Worm (Caenorhabditis elegans): ENCODE data around the gene C44C10.15.

Gene C44C10.15

DNA sequence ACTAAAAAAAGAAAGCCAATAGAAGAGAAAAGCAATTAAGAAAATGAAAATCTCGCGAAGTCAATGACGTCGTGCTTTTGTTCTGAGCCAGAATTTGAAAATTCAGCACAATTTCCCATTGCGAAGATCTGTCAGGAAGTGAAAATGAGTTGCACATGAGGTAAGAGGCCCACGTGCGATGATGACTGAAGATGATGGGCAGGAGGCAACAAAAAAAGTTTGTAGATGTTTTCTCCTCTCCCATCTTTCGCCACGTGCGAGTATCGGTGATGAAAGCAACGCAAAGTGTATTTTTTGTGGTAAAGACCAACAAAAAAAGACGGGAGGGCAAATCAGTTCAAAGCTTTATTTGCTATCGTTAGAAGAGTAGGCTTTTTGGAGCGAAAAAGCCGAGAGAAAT is 38.1 kb downstream of the C44C10.15 start:
- no peak for TF ChIP-seq ama-1 (optimal IDR thresholded peaks at IDR 0.05)
- peak; percentile 23 for TF ChIP-seq C34F6.9 (tag; optimal IDR thresholded peaks at IDR 0.05)
- TF ChIP-seq nhr-129 (tag; optimal IDR thresholded peaks at IDR 0.05): peak; percentile 32

DNA sequence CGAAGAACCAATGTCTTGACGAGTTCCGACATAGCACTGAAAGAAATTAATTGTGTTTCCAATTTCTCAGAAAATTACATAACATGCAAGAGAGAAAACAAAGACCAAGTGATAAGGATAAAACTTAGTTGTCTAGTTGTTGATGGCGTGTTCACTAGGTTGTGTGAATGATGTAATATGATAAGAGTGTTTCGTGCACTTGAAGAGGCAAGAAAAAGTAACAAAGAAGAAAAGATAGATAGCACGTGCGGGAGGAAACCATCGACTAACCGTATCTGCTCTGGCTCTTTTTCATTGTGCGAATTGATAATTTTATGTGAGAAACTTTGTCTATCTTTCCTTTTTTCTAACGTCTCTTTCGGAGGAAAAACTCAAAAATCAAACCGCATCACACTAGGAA is 38.5 kb downstream of the C44C10.15 start, which contains the start of gene sfxn-1.5:
TSS of gene sfxn-1.5 (minus strand) at position 36 of the 400 bp plus-strand sequence.
- TF ChIP-seq mdl-1 (tag; optimal IDR thresholded peaks at IDR 0.05) (peak in 1 of 2 experiments; percentile 77), mbf-1 (tag; optimal IDR thresholded peaks at IDR 0.05) (no peak), sma-9 (GFP tag; optimal IDR thresholded peaks at IDR 0.05) (peak; percentile 94), sma-9 (tag; optimal IDR thresholded peaks at IDR 0.05) (no peak), Y55F3AM.14 (GFP tag; optimal IDR thresholded peaks at IDR 0.05) (no peak), fos-1 (tag; optimal IDR thresholded peaks at IDR 0.05) (peak; percentile 95), ztf-11 (tag; optimal IDR thresholded peaks at IDR 0.05) (no peak), nhr-23 (tag; optimal IDR thresholded peaks at IDR 0.05) (no peak), nhr-237 (tag; optimal IDR thresholded peaks at IDR 0.05) (no peak), egl-27 (tag; optimal IDR thresholded peaks at IDR 0.05) (peak; percentile 1), nhr-129 (tag; optimal IDR thresholded peaks at IDR 0.05) (peak; percentile 95), F13H6.1 (tag; optimal IDR thresholded peaks at IDR 0.05) (peak; percentile 67), lin-13 (GFP tag; optimal IDR thresholded peaks at IDR 0.05) (peak; percentile 21), nhr-6 (tag; optimal IDR thresholded peaks at IDR 0.05) (no peak), ceh-16 (tag; optimal IDR thresholded peaks at IDR 0.05) (no peak), lsy-2 (tag; optimal IDR thresholded peaks at IDR 0.05) (no peak), crh-2 (tag; optimal IDR thresholded peaks at IDR 0.05) (peak; percentile 79), R02D3.7 (tag; optimal IDR thresholded peaks at IDR 0.05) (no peak), gmeb-1 (tag; optimal IDR thresholded peaks at IDR 0.05) (peak; percentile 25), sma-3 (GFP tag; optimal IDR thresholded peaks at IDR 0.05) (peak; percentile 44), lin-11 (tag; optimal IDR thresholded peaks at IDR 0.05) (no peak)

DNA sequence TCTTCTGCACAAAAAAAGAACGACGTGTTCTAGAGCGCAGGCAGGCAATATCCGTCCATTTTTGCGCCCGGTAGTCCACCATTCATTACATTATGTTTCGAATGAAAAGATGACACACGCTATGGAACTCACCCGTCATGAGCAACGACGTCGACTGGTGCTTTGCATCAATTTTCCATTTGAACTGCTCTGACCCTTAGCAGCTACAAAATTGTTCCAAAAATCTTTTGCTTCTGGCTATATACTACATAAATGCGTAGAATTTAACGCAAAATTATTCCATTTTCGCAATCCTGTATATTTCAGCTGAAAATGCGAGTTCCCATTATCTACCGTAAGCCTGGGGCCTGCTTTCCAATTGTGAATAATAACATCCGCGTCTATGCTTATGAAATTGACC is 41.8 kb downstream of the C44C10.15 start, which contains the start of gene T04F8.3:
TSS of gene T04F8.3 (plus strand) at position 301 of the 400 bp plus-strand sequence.
- TF ChIP-seq skn-1 (tag; optimal IDR thresholded peaks at IDR 0.05) (no peak), ztf-4 (tag; optimal IDR thresholded peaks at IDR 0.05) (no peak), nhr-10 (tag; optimal IDR thresholded peaks at IDR 0.05) (no peak), unc-39 (tag; optimal IDR thresholded peaks at IDR 0.05) (no peak), blmp-1 (tag; optimal IDR thresholded peaks at IDR 0.05; ENCODE audit: insufficient read depth) (no peak), mab-5 (tag; optimal IDR thresholded peaks at IDR 0.05) (no peak), F13H6.1 (tag; optimal IDR thresholded peaks at IDR 0.05) (no peak), unc-55 (GFP tag; optimal IDR thresholded peaks at IDR 0.05) (no peak), ztf-1 (GFP tag; conservative IDR thresholded peaks at IDR 0.05) (no peak), ZK546.5 (tag; optimal IDR thresholded peaks at IDR 0.05) (no peak), nhr-129 (tag; optimal IDR thresholded peaks at IDR 0.05) (no peak), nhr-6 (tag; optimal IDR thresholded peaks at IDR 0.05) (no peak), elt-1 (tag; optimal IDR thresholded peaks at IDR 0.05) (no peak), nhr-25 (tag; optimal IDR thresholded peaks at IDR 0.05) (no peak)

DNA sequence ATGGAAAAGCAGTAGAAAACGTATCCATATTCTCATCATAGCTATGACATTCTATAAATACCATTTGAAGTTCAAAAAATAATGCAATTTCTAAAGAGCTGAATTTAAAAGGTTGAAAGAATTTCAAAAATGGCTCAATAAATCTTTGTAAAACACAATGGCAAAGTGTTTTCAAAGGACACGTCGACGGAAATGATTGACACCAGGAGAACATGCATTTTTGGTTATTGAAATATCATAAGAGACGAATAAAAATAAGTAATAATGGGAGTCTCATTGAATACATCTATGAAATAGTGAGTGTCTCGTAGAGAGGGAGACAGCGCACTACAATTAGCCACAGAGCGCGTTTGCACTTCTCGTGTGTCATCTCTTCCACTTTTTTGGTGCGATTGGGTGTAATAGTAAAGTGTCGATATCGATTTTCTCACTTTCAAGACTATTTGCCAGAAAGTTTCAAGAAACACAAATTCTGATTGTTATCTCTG is 43.6 kb downstream of the C44C10.15 start, which contains the start of gene T04F8.2:
TSS of gene T04F8.2 (minus strand) at position 51 of the 488 bp plus-strand sequence.
- TF ChIP-seq sma-3 (GFP tag; optimal IDR thresholded peaks at IDR 0.05) (peak; percentile 29), gmeb-1 (tag; optimal IDR thresholded peaks at IDR 0.05) (peak; percentile 58), nhr-11 (tag; optimal IDR thresholded peaks at IDR 0.05) (no peak), lin-13 (GFP tag; optimal IDR thresholded peaks at IDR 0.05) (peak; percentile 48), ceh-16 (tag; optimal IDR thresholded peaks at IDR 0.05) (peak; percentile 32), mab-5 (tag; optimal IDR thresholded peaks at IDR 0.05) (no peak), fos-1 (tag; optimal IDR thresholded peaks at IDR 0.05) (peak; percentile 82), nhr-6 (tag; optimal IDR thresholded peaks at IDR 0.05) (peak; percentile 27), lin-11 (tag; optimal IDR thresholded peaks at IDR 0.05) (peak; percentile 31), nhr-21 (tag; optimal IDR thresholded peaks at IDR 0.05) (peak; percentile 33), crh-2 (tag; optimal IDR thresholded peaks at IDR 0.05) (peak; percentile 69), alr-1 (tag; optimal IDR thresholded peaks at IDR 0.05) (no peak), ztf-11 (tag; optimal IDR thresholded peaks at IDR 0.05) (no peak), F13H6.1 (tag; optimal IDR thresholded peaks at IDR 0.05) (peak; percentile 28), nhr-25 (tag; optimal IDR thresholded peaks at IDR 0.05) (peak; percentile 63), unc-39 (tag; optimal IDR thresholded peaks at IDR 0.05) (no peak), unc-55 (GFP tag; optimal IDR thresholded peaks at IDR 0.05) (peak; percentile 77), sma-9 (GFP tag; optimal IDR thresholded peaks at IDR 0.05) (peak; percentile 76), sma-9 (tag; optimal IDR thresholded peaks at IDR 0.05) (no peak), lsy-2 (tag; optimal IDR thresholded peaks at IDR 0.05) (peak in 1 of 2 experiments; percentile 67), C34F6.9 (tag; optimal IDR thresholded peaks at IDR 0.05) (peak; percentile 77), nhr-129 (tag; optimal IDR thresholded peaks at IDR 0.05) (peak; percentile 84), nhr-77 (tag; optimal IDR thresholded peaks at IDR 0.05) (no peak), blmp-1 (tag; optimal IDR thresholded peaks at IDR 0.05; ENCODE audit: insufficient read depth) (no peak), peb-1 (tag; optimal IDR thresholded peaks at IDR 0.05) (no peak), sem-4 (tag; optimal IDR thresholded peaks at IDR 0.05) (peak; percentile 42)
